Fruit fly (Drosophila melanogaster) whole organism, prepupa: ENCODE data around the gene CG8176.

Source experiments
- CG11294 ChIP-seq: fragments of 200-800 bp; sonication (Bioruptor generic); IDR thresholded peaks from 2 replicates; pipeline ENCODE4 v1.3.6; 2022; ENCODE audit warnings: missing biosample characterization, missing genetic modification characterization
- CG15336 ChIP-seq: fragments of 200-800 bp; sonication (Bioruptor generic); IDR thresholded peaks from 2 replicates; pipeline ENCODE4 v1.3.6; 2022; ENCODE audit warnings: missing biosample characterization, missing genetic modification characterization
- CG3032 ChIP-seq: fragments of 200-800 bp; optimal IDR thresholded peaks from 2 replicates; lab custom pipeline; 2019; ENCODE audit warnings: missing biosample characterization, mild to moderate bottlenecking, missing genetic modification characterization, moderate library complexity
- CG8319 ChIP-seq: fragments of 200-800 bp; sonication (Bioruptor generic); optimal IDR thresholded peaks from 3 replicates; lab custom pipeline; 2016; ENCODE audit warnings: missing biosample characterization, missing genetic modification characterization
- CG9139 ChIP-seq: fragments of 200-800 bp; sonication (Bioruptor generic); optimal IDR thresholded peaks from 3 replicates; lab custom pipeline; 2017; ENCODE audit warnings: missing biosample characterization, mild to moderate bottlenecking, missing genetic modification characterization
- achi ChIP-seq: fragments of 200-800 bp; sonication (Bioruptor generic); optimal IDR thresholded peaks from 3 replicates; lab custom pipeline; 2016; ENCODE audit warnings: missing biosample characterization, missing genetic modification characterization
- fd85E ChIP-seq: fragments of 200-800 bp; sonication (Bioruptor generic); optimal IDR thresholded peaks from 3 replicates; lab custom pipeline; 2016; ENCODE audit warnings: missing biosample characterization, missing genetic modification characterization
- topi ChIP-seq: fragments of 200-800 bp; sonication (Bioruptor generic); optimal IDR thresholded peaks from 3 replicates; lab custom pipeline; 2016; ENCODE audit warnings: missing biosample characterization, missing genetic modification characterization
- vri ChIP-seq: fragments of 200-800 bp; sonication (Bioruptor generic); optimal IDR thresholded peaks from 3 replicates; lab custom pipeline; 2016; ENCODE audit warnings: missing biosample characterization, mild to moderate bottlenecking, missing genetic modification characterization

DNA sequence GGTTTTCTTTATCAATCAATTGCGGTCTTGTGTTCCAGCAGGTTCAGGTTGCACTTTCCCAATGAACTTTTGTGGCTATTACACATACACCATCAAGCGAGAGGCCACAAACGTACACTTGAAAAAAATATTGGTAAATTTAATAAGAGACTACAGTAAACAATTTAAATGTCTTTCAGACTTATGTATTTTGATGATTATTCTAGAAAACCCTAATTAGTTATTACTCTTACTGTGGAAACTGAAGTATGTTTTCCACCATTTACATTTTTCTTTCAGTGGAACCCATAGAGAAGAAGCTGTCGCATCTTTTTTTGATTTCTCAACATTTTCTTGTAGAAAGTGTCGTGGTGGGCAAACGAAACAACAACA lies 18.3 kb downstream of the CG8176 start:
- peak; percentile 90 for TF ChIP-seq topi
- TF ChIP-seq CG3032 (tag; lab: Kevin White, UChicago), result peak; percentile 87
- TF ChIP-seq fd85E (GFP tag; lab: Kevin White, UChicago), result peak; percentile 67
- peak; percentile 83 for TF ChIP-seq CG8319 (GFP tag; lab: Kevin White, UChicago)
- TF ChIP-seq vri (GFP tag; lab: Kevin White, UChicago), result no peak
- TF ChIP-seq CG9139 (GFP tag; lab: Kevin White, UChicago), result no peak
- peak; percentile 78; the same call in 1 of the 2 replicates for TF ChIP-seq CG11294 (GFP tag; lab: Robert Waterston, UW)
- peak; percentile 92 for TF ChIP-seq achi (GFP tag; lab: Kevin White, UChicago)
- peak; percentile 94 for TF ChIP-seq CG15336
